Worm (Caenorhabditis elegans): ENCODE results near the gene ugt-52.

The ugt-52 gene

DNA sequence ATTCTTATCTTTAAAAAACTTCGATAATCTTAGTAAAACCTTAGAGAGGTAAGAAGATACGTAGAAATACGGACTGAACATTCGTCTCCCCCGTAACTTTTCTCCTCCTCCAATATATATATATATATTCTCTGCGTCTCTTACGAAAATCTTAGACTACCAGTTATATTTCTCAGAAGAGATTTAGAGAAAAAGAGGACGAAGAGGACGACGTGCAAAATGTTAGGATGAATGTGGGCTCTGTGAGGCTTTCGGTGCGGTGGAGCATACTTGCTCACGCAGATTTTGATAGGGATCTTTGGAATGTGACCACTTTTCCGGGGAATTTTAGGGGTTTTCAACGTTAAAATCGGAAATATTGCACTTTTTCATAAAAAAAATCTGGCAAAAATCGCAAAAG is 49.8 kb downstream of the ugt-52 start:
- TF ChIP-seq gmeb-2 (tag; optimal IDR thresholded peaks at IDR 0.05) (no peak), pros-1 (tag; optimal IDR thresholded peaks at IDR 0.05) (peak; percentile 54), ceh-6 (GFP tag; optimal IDR thresholded peaks at IDR 0.05) (no peak), pax-1 (tag; optimal IDR thresholded peaks at IDR 0.05) (peak; percentile 30), tbx-2 (tag; optimal IDR thresholded peaks at IDR 0.05) (peak; percentile 45), pha-2 (tag; optimal IDR thresholded peaks at IDR 0.05) (no peak), npax-4 (tag; optimal IDR thresholded peaks at IDR 0.05) (no peak), elt-4 (tag; optimal IDR thresholded peaks at IDR 0.05) (no peak), unc-55 (GFP tag; optimal IDR thresholded peaks at IDR 0.05) (peak; percentile 75), dmd-4 (tag; optimal IDR thresholded peaks at IDR 0.05; ENCODE audit: borderline replicate concordance) (no peak), ceh-31 (tag; optimal IDR thresholded peaks at IDR 0.05) (peak; percentile 32), unc-42 (tag; optimal IDR thresholded peaks at IDR 0.05) (peak; percentile 11), fkh-10 (GFP tag; optimal IDR thresholded peaks at IDR 0.05) (no peak), nfya-1 (tag; optimal IDR thresholded peaks at IDR 0.05) (peak; percentile 74), dve-1 (tag; optimal IDR thresholded peaks at IDR 0.05) (peak; percentile 24), C38D4.7 (GFP tag; optimal IDR thresholded peaks at IDR 0.05) (no peak), eyg-1 (tag; optimal IDR thresholded peaks at IDR 0.05) (no peak), syd-9 (tag; optimal IDR thresholded peaks at IDR 0.05) (no peak), hlh-30 (tag; optimal IDR thresholded peaks at IDR 0.05; ENCODE audit: insufficient read depth) (peak; percentile 43), hlh-6 (tag; optimal IDR thresholded peaks at IDR 0.05) (no peak)

ce11 chrIV:829107-829506 is 50.5 kb downstream of the ugt-52 start:
- TF ChIP-seq C08G9.2 (tag; optimal IDR thresholded peaks at IDR 0.05): no peak
- no peak for TF ChIP-seq unc-3 (GFP tag; conservative IDR thresholded peaks at IDR 0.05)
- TF ChIP-seq unc-3 (tag; optimal IDR thresholded peaks at IDR 0.05): no peak
- TF ChIP-seq ceh-14 (tag; optimal IDR thresholded peaks at IDR 0.05): no peak
- TF ChIP-seq ceh-24 (tag; optimal IDR thresholded peaks at IDR 0.05): no peak
- no peak for TF ChIP-seq sox-2 (GFP tag; IDR thresholded peaks at IDR 0.05)
- no peak for TF ChIP-seq tbx-2 (tag; optimal IDR thresholded peaks at IDR 0.05)
- no peak for TF ChIP-seq ahr-1 (tag; optimal IDR thresholded peaks at IDR 0.05)
- no peak for TF ChIP-seq fkh-10 (GFP tag; optimal IDR thresholded peaks at IDR 0.05)
- no peak for TF ChIP-seq zip-5 (tag; optimal IDR thresholded peaks at IDR 0.05)
- TF ChIP-seq nfya-1 (tag; optimal IDR thresholded peaks at IDR 0.05): no peak
- TF ChIP-seq ref-2 (tag; optimal IDR thresholded peaks at IDR 0.05): no peak
- TF ChIP-seq sdc-2 (tag; optimal IDR thresholded peaks at IDR 0.05): no peak
- no peak for TF ChIP-seq lin-11 (tag; optimal IDR thresholded peaks at IDR 0.05)
- TF ChIP-seq unc-55 (GFP tag; optimal IDR thresholded peaks at IDR 0.05): no peak
- no peak for TF ChIP-seq mec-3 (tag; optimal IDR thresholded peaks at IDR 0.05; ENCODE audit: borderline replicate concordance)
- TF ChIP-seq hlh-15 (tag; optimal IDR thresholded peaks at IDR 0.05): no peak
- TF ChIP-seq elt-4 (tag; optimal IDR thresholded peaks at IDR 0.05): no peak
- TF ChIP-seq ama-1 (optimal IDR thresholded peaks at IDR 0.05): no peak
- no peak for TF ChIP-seq odd-2 (tag; optimal IDR thresholded peaks at IDR 0.05)

DNA sequence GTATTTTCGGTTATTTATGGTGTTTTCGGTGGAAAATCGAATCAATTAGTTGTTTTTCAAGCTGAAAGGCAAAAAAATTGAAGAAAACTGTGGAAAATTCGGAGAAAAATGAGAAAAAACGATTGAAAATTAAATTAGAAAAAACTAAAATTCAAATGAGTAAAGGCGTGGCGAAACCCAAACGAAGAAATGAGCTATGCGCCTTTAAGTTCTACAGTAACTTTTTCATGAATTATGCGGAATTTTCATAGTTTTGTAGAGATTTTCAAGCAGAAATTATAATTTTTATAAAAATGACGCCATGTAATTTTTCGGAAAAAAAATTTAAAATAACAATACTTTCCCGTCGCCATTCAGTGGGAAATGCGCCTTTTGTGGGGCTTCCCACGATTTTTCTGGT is 51.1 kb downstream of the ugt-52 start:
- TF ChIP-seq ceh-31 (tag; optimal IDR thresholded peaks at IDR 0.05): no peak
- TF ChIP-seq ceh-34 (tag; optimal IDR thresholded peaks at IDR 0.05): no peak
- no peak for TF ChIP-seq sox-4 (tag; optimal IDR thresholded peaks at IDR 0.05)

DNA sequence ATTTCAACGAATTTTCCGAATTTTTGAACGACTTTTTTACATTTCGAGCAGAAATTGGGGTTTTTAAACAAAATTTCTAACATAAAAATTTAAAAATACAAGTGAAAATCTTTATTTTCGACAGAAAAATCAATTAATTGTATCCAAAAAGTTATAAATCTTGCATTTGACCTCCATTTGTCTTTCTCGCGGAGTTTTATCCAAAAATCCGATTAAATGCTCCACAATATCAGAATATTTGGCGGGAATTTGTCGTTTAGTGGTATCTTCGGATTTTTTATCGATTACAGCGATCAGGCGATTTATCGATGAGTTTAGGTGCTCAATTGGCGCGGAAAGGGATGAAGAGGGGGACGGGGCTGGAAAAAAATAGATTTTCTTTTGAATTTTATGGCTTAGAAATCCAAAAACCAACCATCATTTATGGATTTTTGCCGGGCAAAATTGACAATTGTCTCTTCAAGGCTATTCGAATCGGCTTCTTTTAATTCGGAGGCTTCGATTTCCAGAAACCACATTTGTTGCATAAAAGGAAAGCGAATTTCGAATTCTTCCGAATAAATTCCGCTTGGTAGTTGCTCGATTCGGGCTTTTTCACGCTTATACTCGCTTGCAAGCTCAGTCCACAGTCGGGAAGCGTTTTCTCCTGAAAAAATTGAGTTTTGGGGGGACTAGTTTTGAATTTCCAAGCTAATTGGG is 51.8 kb downstream of the ugt-52 start:
- no peak for TF ChIP-seq npax-4 (tag; optimal IDR thresholded peaks at IDR 0.05)
- TF ChIP-seq dve-1 (tag; optimal IDR thresholded peaks at IDR 0.05): no peak
- TF ChIP-seq unc-42 (tag; optimal IDR thresholded peaks at IDR 0.05): no peak
- no peak for TF ChIP-seq ceh-30 (tag; optimal IDR thresholded peaks at IDR 0.05)
- TF ChIP-seq zip-5 (tag; optimal IDR thresholded peaks at IDR 0.05): no peak
- no peak for TF ChIP-seq elt-2 (tag; optimal IDR thresholded peaks at IDR 0.05)
- TF ChIP-seq ceh-9 (tag; optimal IDR thresholded peaks at IDR 0.05): no peak
- TF ChIP-seq ama-1 (optimal IDR thresholded peaks at IDR 0.05): no peak
- TF ChIP-seq ceh-31 (tag; optimal IDR thresholded peaks at IDR 0.05): no peak
- no peak for TF ChIP-seq ceh-14 (tag; optimal IDR thresholded peaks at IDR 0.05)
- TF ChIP-seq nhr-11 (tag; optimal IDR thresholded peaks at IDR 0.05): no peak
- TF ChIP-seq unc-3 (GFP tag; conservative IDR thresholded peaks at IDR 0.05): no peak
- no peak for TF ChIP-seq unc-3 (tag; optimal IDR thresholded peaks at IDR 0.05)
- TF ChIP-seq hlh-6 (tag; optimal IDR thresholded peaks at IDR 0.05): no peak
- no peak for TF ChIP-seq ceh-48 (tag; optimal IDR thresholded peaks at IDR 0.05)
- TF ChIP-seq sox-4 (tag; optimal IDR thresholded peaks at IDR 0.05): no peak
